Worm (Caenorhabditis elegans) whole organism, young adult: ENCODE measurements around the gene swan-1.

ENCODE experiments used
- B0035.1 ChIP-seq: sonication (generic microtip); optimal IDR thresholded peaks from 2 replicates; lab custom pipeline; 2016; ENCODE audit warnings: missing genetic modification characterization, mild to moderate bottlenecking, missing compliant biosample characterization, missing genotype, missing genetic modification reagents
- B0261.1 ChIP-seq: sonication (generic microtip); optimal IDR thresholded peaks from 2 replicates; lab custom pipeline; 2016; ENCODE audit warnings: mild to moderate bottlenecking, missing genetic modification characterization, moderate library complexity, missing compliant biosample characterization
- C17E4.6 ChIP-seq: fragments of 200-800 bp; sonication (Bioruptor generic); IDR thresholded peaks from 2 replicates; pipeline ENCODE4 v1.3.6; 2022; ENCODE audit warnings: missing genetic modification reagents, missing genetic modification characterization, missing compliant biosample characterization
- F10E7.11 ChIP-seq: sonication (generic microtip); optimal IDR thresholded peaks from 2 replicates; lab custom pipeline; 2017; ENCODE audit warnings: mild to moderate bottlenecking, missing genetic modification characterization, moderate library complexity, missing compliant biosample characterization
- F33H1.4 ChIP-seq: fragments of 200-800 bp; sonication (Bioruptor generic); IDR thresholded peaks from 2 replicates; pipeline ENCODE4 v1.3.6; 2022; ENCODE audit warnings: missing genetic modification reagents, missing genetic modification characterization, missing compliant biosample characterization
- F52B5.7 ChIP-seq: sonication (generic microtip); optimal IDR thresholded peaks from 2 replicates; lab custom pipeline; 2016; ENCODE audit warnings: mild to moderate bottlenecking, missing genetic modification characterization, missing compliant biosample characterization
- F57A8.1 ChIP-seq: fragments of 200-800 bp; sonication (Bioruptor generic); optimal IDR thresholded peaks from 2 replicates; lab custom pipeline; 2018; ENCODE audit warnings: mild to moderate bottlenecking, missing genetic modification characterization, moderate library complexity, missing compliant biosample characterization
- F57C9.4 ChIP-seq: sonication (generic microtip); optimal IDR thresholded peaks from 2 replicates; lab custom pipeline; 2017; ENCODE audit warnings: mild to moderate bottlenecking, missing genetic modification characterization, missing compliant biosample characterization
- K11D2.4 ChIP-seq: fragments of 200-800 bp; sonication (Bioruptor generic); IDR thresholded peaks from 2 replicates; pipeline ENCODE4 v1.3.6; 2022; ENCODE audit warnings: missing genetic modification reagents, missing genetic modification characterization, missing compliant biosample characterization
- T07F8.4 ChIP-seq: sonication (generic microtip); optimal IDR thresholded peaks from 2 replicates; lab custom pipeline; 2016; ENCODE audit warnings: mild to moderate bottlenecking, missing genetic modification characterization, moderate library complexity, missing compliant biosample characterization
- T26A5.8 ChIP-seq: sonication (generic microtip); optimal IDR thresholded peaks from 2 replicates; lab custom pipeline; 2016; ENCODE audit warnings: missing genetic modification characterization, missing compliant biosample characterization
- Y53G8AR.9 ChIP-seq: fragments of 200-800 bp; sonication (Bioruptor generic); conservative IDR thresholded peaks from 2 replicates; pipeline ENCODE4 v1.3.6; 2022; ENCODE audit warnings: missing genetic modification reagents, missing genetic modification characterization, missing compliant biosample characterization
- Y95B8A.8 ChIP-seq: fragments of 200-800 bp; sonication (Bioruptor generic); IDR thresholded peaks from 2 replicates; pipeline ENCODE4 v1.3.6; 2022; ENCODE audit warnings: missing genetic modification reagents, missing genetic modification characterization, missing compliant biosample characterization
- attf-3 ChIP-seq: fragments of 200-800 bp; sonication (Bioruptor generic); conservative IDR thresholded peaks from 2 replicates; pipeline ENCODE4 v1.3.6; 2022; ENCODE audit warnings: missing genetic modification reagents, missing genetic modification characterization, missing compliant biosample characterization
- attf-5 ChIP-seq: fragments of 200-800 bp; sonication (Bioruptor generic); optimal IDR thresholded peaks from 2 replicates; lab custom pipeline; 2018; ENCODE audit warnings: mild to moderate bottlenecking, missing genetic modification characterization, missing compliant biosample characterization
- attf-6 ChIP-seq: fragments of 200-800 bp; sonication (Bioruptor generic); IDR thresholded peaks from 2 replicates; pipeline ENCODE4 v1.3.6; 2022; ENCODE audit warnings: missing genetic modification reagents, missing genetic modification characterization, missing compliant biosample characterization
- bed-1 ChIP-seq: fragments of 200-800 bp; sonication (Bioruptor generic); IDR thresholded peaks from 2 replicates; pipeline ENCODE4 v1.3.6; 2022; ENCODE audit warnings: missing genetic modification reagents, missing genetic modification characterization, missing compliant biosample characterization
- cebp-2 ChIP-seq: fragments of 200-800 bp; sonication (Bioruptor generic); IDR thresholded peaks from 2 replicates; pipeline ENCODE4 v1.3.6; 2022; ENCODE audit warnings: missing genetic modification characterization, missing compliant biosample characterization
- ceh-58 ChIP-seq: fragments of 200-800 bp; sonication (Bioruptor generic); IDR thresholded peaks from 2 replicates; pipeline ENCODE4 v1.3.6; 2022; ENCODE audit warnings: missing genetic modification characterization, missing compliant biosample characterization
- ceh-91 ChIP-seq: fragments of 200-800 bp; sonication (Bioruptor generic); IDR thresholded peaks from 2 replicates; pipeline ENCODE4 v1.3.6; 2022; ENCODE audit warnings: missing genetic modification reagents, missing genetic modification characterization, missing compliant biosample characterization
- dpff-1 ChIP-seq: sonication (generic microtip); optimal IDR thresholded peaks from 2 replicates; lab custom pipeline; 2017; ENCODE audit warnings: mild to moderate bottlenecking, missing genetic modification characterization, missing compliant biosample characterization
- efl-1 ChIP-seq: fragments of 150-350 bp; optimal IDR thresholded peaks from 2 replicates; lab custom pipeline; 2014; ENCODE audit warnings: missing biosample characterization, missing genetic modification reagents, missing genetic modification characterization
- egl-44 ChIP-seq: fragments of 200-800 bp; sonication (Bioruptor generic); IDR thresholded peaks from 2 replicates; pipeline ENCODE4 v1.3.6; 2022; ENCODE audit warnings: missing genetic modification reagents, missing genetic modification characterization, missing compliant biosample characterization
- egrh-3 ChIP-seq: fragments of 200-800 bp; sonication (Bioruptor generic); IDR thresholded peaks from 2 replicates; pipeline ENCODE4 v1.3.6; 2022; ENCODE audit warnings: missing genetic modification reagents, missing genetic modification characterization, missing compliant biosample characterization
- ekl-4 ChIP-seq: fragments of 200-800 bp; sonication (Bioruptor generic); IDR thresholded peaks from 2 replicates; pipeline ENCODE4 v1.3.6; 2022; ENCODE audit warnings: missing genetic modification reagents, missing genetic modification characterization, missing compliant biosample characterization
- ets-4 ChIP-seq: fragments of 200-800 bp; sonication (Bioruptor generic); optimal IDR thresholded peaks from 2 replicates; lab custom pipeline; 2018; ENCODE audit warnings: mild to moderate bottlenecking, missing genetic modification characterization, missing compliant biosample characterization
- gei-17 ChIP-seq: fragments of 200-800 bp; sonication (Bioruptor generic); optimal IDR thresholded peaks from 2 replicates; lab custom pipeline; 2018; ENCODE audit warnings: mild to moderate bottlenecking, missing genetic modification characterization, missing compliant biosample characterization
- hlh-26 ChIP-seq: fragments of 200-800 bp; sonication (Bioruptor generic); conservative IDR thresholded peaks from 2 replicates; pipeline ENCODE4 v1.3.6; 2022; ENCODE audit warnings: missing genetic modification reagents, missing genetic modification characterization, missing compliant biosample characterization
- hmg-1.2 ChIP-seq: fragments of 200-800 bp; sonication (Bioruptor generic); IDR thresholded peaks from 2 replicates; pipeline ENCODE4 v1.3.6; 2022; ENCODE audit warnings: missing genetic modification reagents, missing genetic modification characterization, missing compliant biosample characterization
- hrde-1 ChIP-seq: sonication (generic microtip); optimal IDR thresholded peaks from 2 replicates; lab custom pipeline; 2016; ENCODE audit warnings: missing genetic modification characterization, mild to moderate bottlenecking, missing compliant biosample characterization, moderate library complexity, missing genotype, missing genetic modification reagents, borderline replicate concordance
- hsf-1 ChIP-seq: fragments of 200-800 bp; sonication (Bioruptor generic); IDR thresholded peaks from 2 replicates; pipeline ENCODE4 v1.3.6; 2022; ENCODE audit warnings: missing genetic modification reagents, missing genetic modification characterization, missing compliant biosample characterization
- let-526 ChIP-seq: fragments of 200-800 bp; sonication (Bioruptor generic); IDR thresholded peaks from 2 replicates; pipeline ENCODE4 v1.3.6; 2022; ENCODE audit warnings: missing genetic modification reagents, missing genetic modification characterization, missing compliant biosample characterization
- lin-26 ChIP-seq: fragments of 200-800 bp; sonication (Bioruptor generic); IDR thresholded peaks from 2 replicates; pipeline ENCODE4 v1.3.6; 2022; ENCODE audit warnings: missing genetic modification reagents, missing genetic modification characterization, missing compliant biosample characterization
- lin-54 ChIP-seq: fragments of 200-800 bp; sonication (Bioruptor generic); optimal IDR thresholded peaks from 2 replicates; lab custom pipeline; 2018; ENCODE audit warnings: mild to moderate bottlenecking, missing genetic modification characterization, missing compliant biosample characterization
- madf-10 ChIP-seq: sonication (generic microtip); optimal IDR thresholded peaks from 2 replicates; lab custom pipeline; 2016; ENCODE audit warnings: mild to moderate bottlenecking, missing genetic modification characterization, missing compliant biosample characterization
- madf-3 ChIP-seq: fragments of 200-800 bp; sonication (Bioruptor generic); IDR thresholded peaks from 2 replicates; pipeline ENCODE4 v1.3.6; 2022; ENCODE audit warnings: missing genetic modification reagents, missing genetic modification characterization, missing compliant biosample characterization
- madf-6 ChIP-seq: fragments of 200-800 bp; sonication (Bioruptor generic); IDR thresholded peaks from 2 replicates; pipeline ENCODE4 v1.3.6; 2022; ENCODE audit warnings: missing genetic modification reagents, missing genetic modification characterization, missing compliant biosample characterization
- nfya-1 ChIP-seq: sonication (generic microtip); optimal IDR thresholded peaks from 2 replicates; lab custom pipeline; 2017; ENCODE audit warnings: antibody characterized with exemption, missing compliant biosample characterization, missing genetic modification characterization, borderline replicate concordance; ENCODE audit not compliant: insufficient read depth
- nfya-2 ChIP-seq: fragments of 200-800 bp; sonication (Bioruptor generic); IDR thresholded peaks from 2 replicates; pipeline ENCODE4 v1.3.6; 2022; ENCODE audit warnings: missing genetic modification reagents, missing genetic modification characterization, missing compliant biosample characterization
- nfyb-1 ChIP-seq: fragments of 200-800 bp; sonication (Bioruptor generic); IDR thresholded peaks from 2 replicates; pipeline ENCODE4 v1.3.6; 2022; ENCODE audit warnings: missing genetic modification reagents, missing genetic modification characterization, missing compliant biosample characterization
- nhr-120 ChIP-seq: fragments of 200-800 bp; sonication (Bioruptor generic); IDR thresholded peaks from 2 replicates; pipeline ENCODE4 v1.3.6; 2022; ENCODE audit warnings: missing genetic modification characterization, missing compliant biosample characterization
- nhr-179 ChIP-seq: sonication (generic microtip); optimal IDR thresholded peaks from 2 replicates; lab custom pipeline; 2016; ENCODE audit warnings: mild to moderate bottlenecking, missing genetic modification characterization, missing compliant biosample characterization
- repo-1 ChIP-seq: sonication (generic microtip); optimal IDR thresholded peaks from 2 replicates; lab custom pipeline; 2017; ENCODE audit warnings: mild to moderate bottlenecking, missing genetic modification characterization, missing compliant biosample characterization
- sdz-38 ChIP-seq: sonication (generic microtip); optimal IDR thresholded peaks from 2 replicates; lab custom pipeline; 2016; ENCODE audit warnings: missing genotype, missing genetic modification characterization, missing compliant biosample characterization
- snpc-1.3 ChIP-seq: sonication (generic microtip); optimal IDR thresholded peaks from 2 replicates; lab custom pipeline; 2017; ENCODE audit warnings: missing genetic modification characterization, mild to moderate bottlenecking, missing compliant biosample characterization, antibody characterized with exemption, moderate library complexity, missing genotype, missing genetic modification reagents; ENCODE audit not compliant: insufficient read depth
- snpc-4 ChIP-seq, 5 experiments: fragments of 150-350 bp in 1 of 5; sonication (generic microtip) in 4 of 5; optimal IDR thresholded peaks; 2 replicates each; lab custom pipeline; 2014 to 2018; ENCODE audit warnings: missing genetic modification characterization in 5 of 5, missing biosample characterization in 3 of 5, antibody characterized with exemption in 2 of 5, mild to moderate bottlenecking in 2 of 5, missing compliant biosample characterization in 2 of 5, missing genotype in 2 of 5, moderate library complexity in 2 of 5, missing genetic modification reagents in 1 of 5
- somi-1 ChIP-seq: fragments of 200-800 bp; sonication (Bioruptor generic); optimal IDR thresholded peaks from 2 replicates; lab custom pipeline; 2018; ENCODE audit warnings: mild to moderate bottlenecking, missing genetic modification characterization, missing compliant biosample characterization
- tbp1 ChIP-seq: fragments of 200-800 bp; sonication (Bioruptor generic); optimal IDR thresholded peaks from 2 replicates; lab custom pipeline; 2018; ENCODE audit warnings: mild to moderate bottlenecking, missing genetic modification characterization, missing compliant biosample characterization

Gene swan-1

ce11 chrV:13796246-13796776 lies 10.7 kb downstream of the swan-1 start, which contains the start of gene twk-32 (continued):
- no peak for TF ChIP-seq nfya-1 (tag; lab: Kevin White, UChicago)
- 0 out of 2 replicates have a peak, but pooled peaks have one; percentile 3 for TF ChIP-seq madf-6 (GFP tag; lab: Robert Waterston, UW)
- TF ChIP-seq lin-26 (GFP tag; lab: Robert Waterston, UW): no peak
- TF ChIP-seq bed-1: no peak
- no peak for TF ChIP-seq nhr-120 (GFP tag; lab: Robert Waterston, UW)
- no peak for TF ChIP-seq Y53G8AR.9 (GFP tag; lab: Robert Waterston, UW)
- TF ChIP-seq F57C9.4 (tag; lab: Kevin White, UChicago): no peak
- no peak for TF ChIP-seq F52B5.7 (tag; lab: Kevin White, UChicago)
- TF ChIP-seq F10E7.11: no peak
- TF ChIP-seq hrde-1 (tag; lab: Kevin White, UChicago): no peak
- no peak for TF ChIP-seq madf-10
- no peak for TF ChIP-seq gei-17
- no peak for TF ChIP-seq F57A8.1 (GFP tag; lab: Kevin White, UChicago)
- TF ChIP-seq dpff-1 (tag; lab: Kevin White, UChicago): peak; percentile 24
- no peak for TF ChIP-seq efl-1 (GFP tag; lab: Kevin White, UChicago)
- TF ChIP-seq B0261.1 (tag; lab: Kevin White, UChicago): no peak
- TF ChIP-seq snpc-1.3 (tag; lab: Kevin White, UChicago): no peak
- no peak for TF ChIP-seq attf-6 (GFP tag; lab: Robert Waterston, UW)
- no peak for TF ChIP-seq let-526 (GFP tag; lab: Robert Waterston, UW)
- no peak for TF ChIP-seq repo-1 (tag; lab: Kevin White, UChicago)
- TF ChIP-seq cebp-2: no peak
- TF ChIP-seq hmg-1.2 (GFP tag; lab: Robert Waterston, UW): no peak
- no peak for TF ChIP-seq T07F8.4
- no peak for TF ChIP-seq F33H1.4 (GFP tag; lab: Robert Waterston, UW)
- TF ChIP-seq T26A5.8: no peak
- TF ChIP-seq egl-44 (GFP tag; lab: Robert Waterston, UW): no peak
- peak; percentile 60; the same call in 1 of the 2 replicates for TF ChIP-seq nfyb-1 (GFP tag; lab: Robert Waterston, UW)
- TF ChIP-seq ceh-91: no peak
- 0 out of 2 replicates have a peak, but pooled peaks have one; percentile 15 for TF ChIP-seq K11D2.4 (GFP tag; lab: Robert Waterston, UW)
- no peak for TF ChIP-seq B0035.1 (tag; lab: Kevin White, UChicago)
- no peak for TF ChIP-seq Y95B8A.8 (GFP tag; lab: Robert Waterston, UW)
- 0 out of 2 replicates have a peak, but pooled peaks have one; percentile 29 for TF ChIP-seq ekl-4
- TF ChIP-seq tbp1 (GFP tag; lab: Kevin White, UChicago): no peak
- TF ChIP-seq hsf-1 (GFP tag; lab: Robert Waterston, UW): no peak
- TF ChIP-seq egrh-3 (GFP tag; lab: Robert Waterston, UW): no peak
- no peak for TF ChIP-seq sdz-38 (tag; lab: Kevin White, UChicago)
- TF ChIP-seq somi-1: no peak
- TF ChIP-seq C17E4.6 (GFP tag; lab: Robert Waterston, UW): no peak
- no peak for TF ChIP-seq madf-3
- TF ChIP-seq nhr-179 (tag; lab: Kevin White, UChicago): no peak
- no peak for TF ChIP-seq ceh-58 (GFP tag; lab: Robert Waterston, UW)
- TF ChIP-seq snpc-4 (GFP tag; optimal IDR thresholded peaks at IDR 0.05; lab: Kevin White, UChicago): no peak
- no peak for TF ChIP-seq snpc-4 (tag; optimal IDR thresholded peaks at IDR 0.05; lab: Kevin White, UChicago)
- TF ChIP-seq hlh-26 (GFP tag; lab: Robert Waterston, UW): no peak
- TF ChIP-seq ets-4 (GFP tag; lab: Kevin White, UChicago): no peak
- TF ChIP-seq attf-5: no peak
- TF ChIP-seq attf-3 (GFP tag; lab: Robert Waterston, UW): no peak
- no peak for TF ChIP-seq nfya-2 (GFP tag; lab: Robert Waterston, UW)
- no peak for TF ChIP-seq lin-54 (GFP tag; lab: Kevin White, UChicago)
